Fruit fly (Drosophila melanogaster): ENCODE results near the gene Srlp.
"Not testable (repeated sequence)": the region's sequence is repeated elsewhere in the genome, so short reads cannot be mapped to it uniquely, and the experiment has no call there.

Srlp gene

dm6 chr3R:12443769-12444168 lies 9.9 kb downstream of the Srlp start:
- no peak for TF ChIP-seq CG17801 (GFP tag; optimal IDR thresholded peaks at IDR 0.05; ENCODE audit: partially characterized antibody)

DNA sequence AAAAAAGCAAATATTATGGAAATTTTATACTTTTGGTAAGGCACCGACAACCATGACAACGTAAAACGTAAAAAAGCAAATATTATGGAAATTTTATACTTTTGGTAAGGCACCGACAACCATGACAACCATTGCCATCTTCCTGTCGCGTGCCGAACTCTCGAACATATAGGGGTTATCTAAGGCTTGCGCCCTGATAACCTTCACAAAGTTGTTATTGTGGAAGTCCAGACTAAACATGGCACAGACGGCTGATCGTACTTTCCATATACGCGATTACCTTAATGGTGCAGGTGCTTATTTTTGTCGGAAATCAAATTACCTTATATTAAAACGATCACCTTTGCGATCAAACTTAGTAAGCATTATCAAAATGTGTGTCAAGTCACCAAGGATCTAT lies 11.6 kb downstream of the Srlp start:
- TF ChIP-seq CG17801 (GFP tag; optimal IDR thresholded peaks at IDR 0.05; ENCODE audit: partially characterized antibody): no peak

DNA sequence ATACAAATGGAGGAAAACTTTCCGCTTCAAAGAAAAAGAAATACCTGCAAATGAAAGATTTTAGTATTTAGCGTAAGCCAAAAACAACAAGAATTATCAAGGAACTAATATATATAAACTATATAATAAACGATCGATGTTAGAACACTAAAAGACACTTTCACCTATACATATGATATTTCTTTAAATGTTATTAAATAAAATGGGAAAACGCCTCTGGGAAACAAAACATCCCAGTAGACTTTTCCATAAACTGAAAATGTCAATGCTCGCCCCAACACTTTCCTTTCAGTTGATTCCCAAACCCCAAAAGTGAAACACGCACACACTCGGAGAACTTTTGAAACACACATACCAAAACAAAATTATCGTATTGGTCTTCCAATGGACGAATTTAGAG lies 13.5 kb downstream of the Srlp start, which contains the start of gene vrs:
vrs (plus strand) TSS at position 301 of the 400 bp plus-strand sequence.
- TF ChIP-seq CG17801 (GFP tag; optimal IDR thresholded peaks at IDR 0.05; ENCODE audit: partially characterized antibody): no peak

- no peak for TF ChIP-seq CG17801 (GFP tag; optimal IDR thresholded peaks at IDR 0.05; ENCODE audit: partially characterized antibody)
Measured at dm6 chr3R:12448344-12448743, 14.4 kb downstream of the Srlp start.

DNA sequence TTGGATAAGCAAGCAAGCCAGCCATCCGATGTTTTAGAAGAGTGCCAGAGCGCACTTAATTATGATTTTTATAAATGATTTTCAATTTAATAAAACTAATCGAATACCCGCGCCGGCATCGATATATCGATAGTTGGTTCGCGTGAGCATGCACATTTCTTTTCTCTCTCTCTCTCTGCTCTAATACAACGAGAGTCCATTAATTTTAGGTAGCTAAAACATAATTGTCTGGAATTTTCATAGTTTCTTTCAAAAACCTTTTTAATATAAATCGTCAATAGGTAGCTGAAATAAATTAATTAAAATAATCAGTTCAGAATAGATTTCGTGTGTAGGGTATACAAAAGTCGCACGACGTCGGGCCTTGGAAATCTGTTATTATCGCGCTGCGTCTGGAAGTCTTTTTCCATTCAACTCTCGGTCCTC lies 15.0 kb downstream of the Srlp start, which contains the start of gene CG18549:
CG18549 (plus strand) TSS at position 408 of the 426 bp plus-strand sequence.
- peak; percentile 100 for TF ChIP-seq CG17801 (GFP tag; optimal IDR thresholded peaks at IDR 0.05; ENCODE audit: partially characterized antibody)

dm6 chr3R:12449617-12450242 lies 15.8 kb downstream of the Srlp start:
- TF ChIP-seq CG17801 (GFP tag; optimal IDR thresholded peaks at IDR 0.05; ENCODE audit: partially characterized antibody): no peak

dm6 chr3R:12450713-12451259 lies 16.9 kb downstream of the Srlp start:
- no peak for TF ChIP-seq CG17801 (GFP tag; optimal IDR thresholded peaks at IDR 0.05; ENCODE audit: partially characterized antibody)

DNA sequence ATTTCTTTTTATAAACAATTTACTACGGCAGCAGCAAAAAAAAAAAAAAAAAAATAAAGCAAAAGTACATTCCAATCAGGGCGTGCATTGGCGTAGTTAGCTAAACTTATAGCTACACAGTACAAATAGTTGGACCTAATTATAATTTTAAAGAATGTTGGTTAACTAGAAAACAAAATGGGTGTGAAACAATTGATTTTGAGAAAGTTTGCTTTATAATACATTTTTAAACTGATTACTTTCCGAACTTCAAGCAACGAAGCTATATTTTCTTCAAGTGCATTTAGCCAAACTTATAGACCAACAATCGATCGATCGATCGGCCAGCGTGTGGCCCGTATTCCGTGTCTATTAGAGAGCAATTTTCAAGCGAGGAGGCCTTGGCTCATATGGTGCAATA lies 17.5 kb downstream of the Srlp start:
- TF ChIP-seq CG17801 (GFP tag; optimal IDR thresholded peaks at IDR 0.05; ENCODE audit: partially characterized antibody): peak; percentile 60

DNA sequence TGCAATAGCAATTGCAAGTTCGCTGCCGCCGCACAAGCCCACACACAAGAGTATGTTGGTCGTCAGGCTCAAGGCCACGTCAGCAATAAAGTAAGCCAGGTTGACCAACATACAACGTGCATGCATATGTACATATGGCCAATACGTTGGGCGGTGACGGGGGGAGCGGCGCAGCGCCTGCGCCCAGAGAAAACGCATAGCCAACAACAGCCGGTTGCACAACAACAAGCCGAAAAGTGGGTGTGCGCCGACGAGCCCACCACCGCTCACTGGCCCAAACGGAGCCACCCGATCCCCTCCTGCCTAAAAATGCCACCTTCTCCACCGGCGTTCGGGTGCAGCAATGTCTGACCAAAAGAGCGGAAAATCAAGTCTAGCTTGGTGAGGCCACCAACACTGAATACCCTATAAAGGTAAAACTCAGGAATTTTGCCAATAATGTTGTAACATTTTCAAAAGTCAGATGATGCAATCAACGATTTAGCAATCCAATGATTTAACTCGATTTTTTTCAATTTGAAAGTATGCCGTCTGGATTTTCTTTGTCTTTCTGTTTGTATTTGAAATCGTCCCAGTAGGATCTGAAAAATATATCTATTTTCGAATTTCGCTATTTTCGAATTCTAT lies 18.1 kb downstream of the Srlp start, which contains the start of gene CG5509:
CG5509 (plus strand) TSS at position 577 of the 627 bp plus-strand sequence.
- no peak for TF ChIP-seq CG17801 (GFP tag; optimal IDR thresholded peaks at IDR 0.05; ENCODE audit: partially characterized antibody)

DNA sequence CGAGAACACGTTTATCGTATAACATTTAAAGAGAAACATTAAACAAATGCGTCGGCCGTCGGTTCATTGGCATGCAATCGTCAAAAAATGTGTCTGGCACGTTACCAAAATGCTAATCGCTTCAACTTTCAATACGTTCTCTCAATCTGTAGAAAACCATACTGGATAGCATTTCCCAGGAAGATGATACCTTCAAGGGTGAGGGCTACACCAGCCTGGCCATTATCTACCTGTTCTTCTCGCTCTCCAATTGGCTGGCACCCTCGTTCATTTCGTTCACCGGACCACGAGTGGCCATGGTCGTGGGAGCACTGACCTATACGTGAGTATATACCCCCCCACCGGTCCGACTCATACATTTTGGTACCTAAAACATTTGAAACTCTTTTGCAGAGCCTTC lies 20.6 kb downstream of the Srlp start:
- TF ChIP-seq CG17801 (GFP tag; optimal IDR thresholded peaks at IDR 0.05; ENCODE audit: partially characterized antibody): no peak

DNA sequence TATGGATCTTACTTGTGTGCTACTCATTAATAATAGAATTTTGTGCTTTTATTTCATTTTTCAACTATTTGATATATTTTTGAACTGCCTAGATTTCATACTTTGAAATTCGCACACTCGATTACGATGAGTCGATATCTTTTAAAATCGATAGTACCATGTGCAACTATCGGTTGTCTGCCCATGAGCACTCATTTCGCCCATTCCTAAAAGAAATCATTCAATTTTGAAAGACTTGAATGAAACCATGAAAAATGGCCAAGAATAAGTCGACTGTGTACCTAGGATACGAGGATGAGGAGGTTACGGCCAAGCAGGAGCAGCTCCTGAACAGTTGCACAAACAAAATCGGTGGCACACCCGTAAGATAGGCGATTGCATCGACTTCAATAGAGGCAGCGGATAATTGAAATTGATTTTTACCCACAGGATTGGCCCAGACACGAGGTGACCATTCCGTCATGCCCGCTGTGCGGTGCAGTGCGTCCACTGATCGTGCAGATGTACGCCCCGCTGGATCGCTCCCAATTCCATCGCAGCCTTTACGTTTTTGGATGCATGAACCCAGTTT lies 22.6 kb downstream of the Srlp start, which contains the start of gene trus:
trus (plus strand) TSS at position 204 of the 571 bp plus-strand sequence.
- peak; percentile 30 for TF ChIP-seq CG17801 (GFP tag; optimal IDR thresholded peaks at IDR 0.05; ENCODE audit: partially characterized antibody)

DNA sequence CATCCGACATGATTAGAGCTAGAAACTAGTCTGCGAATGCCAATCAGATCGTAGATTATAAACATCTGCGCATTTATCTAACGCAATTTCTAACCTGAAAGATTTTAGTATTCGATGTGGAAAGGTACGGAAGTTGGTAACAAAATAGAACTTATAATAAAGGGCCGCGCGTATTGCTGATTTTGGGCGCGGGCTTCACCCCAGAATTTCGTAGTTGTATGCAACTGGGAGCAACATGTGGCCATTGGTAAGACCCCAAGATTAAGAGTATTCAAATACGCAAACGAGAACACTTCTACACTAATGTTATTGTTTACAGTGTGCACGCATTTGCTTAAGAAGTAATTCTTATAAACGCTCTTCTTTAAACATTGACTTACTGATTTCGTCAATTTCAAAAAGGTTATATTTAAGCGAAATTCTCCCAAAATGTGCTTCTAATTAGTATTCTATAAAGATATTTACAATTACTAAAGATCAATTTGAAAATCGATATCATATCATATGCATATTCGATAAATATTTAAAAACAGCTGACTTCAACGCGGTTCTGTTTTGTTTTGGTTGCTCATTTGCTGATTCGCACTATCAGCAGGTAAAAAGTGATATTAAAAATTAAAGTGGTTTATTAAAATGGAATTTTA lies 26.1 kb downstream of the Srlp start, which contains the start of the genes CG5961 and Polr3C:
CG5961 (minus strand) TSS at position 416 of the 644 bp plus-strand sequence.
Polr3C (plus strand) TSS at position 536 of the 644 bp plus-strand sequence.
- TF ChIP-seq CG17801 (GFP tag; optimal IDR thresholded peaks at IDR 0.05; ENCODE audit: partially characterized antibody): peak; percentile 4

DNA sequence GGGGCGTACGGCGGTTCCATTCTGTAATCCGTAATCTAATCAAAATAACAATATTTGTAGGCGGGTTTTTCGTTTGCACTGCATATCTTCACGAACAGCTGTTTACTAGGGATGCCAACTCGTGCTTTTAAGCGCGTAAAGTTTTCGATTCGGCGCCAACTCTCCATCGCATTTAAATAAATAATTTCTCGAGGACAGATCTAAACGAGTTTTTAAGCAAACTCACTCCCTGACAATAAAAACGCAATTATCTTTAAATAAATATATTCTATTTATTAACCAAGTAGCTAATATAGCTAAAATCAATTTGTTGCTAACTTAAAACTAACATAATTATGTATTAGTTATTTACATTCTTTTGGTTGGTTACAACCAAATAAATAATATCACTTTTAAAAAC lies 31.3 kb downstream of the Srlp start, which contains the start of gene CG5608:
CG5608 (minus strand) TSS at position 101 of the 400 bp plus-strand sequence.
- not testable (repeated sequence) for TF ChIP-seq CG17801 (GFP tag; optimal IDR thresholded peaks at IDR 0.05; ENCODE audit: partially characterized antibody)

dm6 chr3R:12467675-12468074 lies 33.8 kb downstream of the Srlp start, which contains the start of gene Hsp70Ba:
Gene Hsp70Ba (minus strand): TSS chr3R:12467776.
- not testable (repeated sequence) for TF ChIP-seq CG17801 (GFP tag; optimal IDR thresholded peaks at IDR 0.05; ENCODE audit: partially characterized antibody)
